Worm (Caenorhabditis elegans) whole organism, L2 larva: ENCODE measurements around the gene nhr-120.

ENCODE experiments used
- C34F6.9 ChIP-seq: fragments of 150-350 bp; optimal IDR thresholded peaks from 2 replicates; lab custom pipeline; 2014; ENCODE audit warnings: missing biosample characterization, missing genetic modification characterization
- F13H6.1 ChIP-seq: sonication (generic microtip); optimal IDR thresholded peaks from 2 replicates; lab custom pipeline; 2016; ENCODE audit warnings: missing genetic modification characterization, missing compliant biosample characterization
- R02D3.7 ChIP-seq: fragments of 150-350 bp; optimal IDR thresholded peaks from 2 replicates; lab custom pipeline; 2014; ENCODE audit warnings: missing biosample characterization, missing genetic modification characterization
- Y55F3AM.14 ChIP-seq: fragments of 200-800 bp; sonication (Bioruptor generic); optimal IDR thresholded peaks from 2 replicates; lab custom pipeline; 2018; ENCODE audit warnings: mild to moderate bottlenecking, missing genetic modification characterization, missing compliant biosample characterization
- ZK546.5 ChIP-seq: sonication (generic microtip); optimal IDR thresholded peaks from 2 replicates; lab custom pipeline; 2017; ENCODE audit warnings: missing biosample characterization, missing genetic modification characterization
- alr-1 ChIP-seq: fragments of 150-350 bp; optimal IDR thresholded peaks from 2 replicates; lab custom pipeline; 2014; ENCODE audit warnings: missing biosample characterization, missing genetic modification characterization
- aly-2 ChIP-seq: fragments of 150-350 bp; optimal IDR thresholded peaks from 2 replicates; lab custom pipeline; 2014; ENCODE audit warnings: missing biosample characterization, missing genetic modification characterization
- ama-1 ChIP-seq: fragments of 150-350 bp; optimal IDR thresholded peaks from 2 replicates; lab custom pipeline; 2018; ENCODE audit warnings: inconsistent platforms
- ceh-16 ChIP-seq: fragments of 150-350 bp; optimal IDR thresholded peaks from 2 replicates; lab custom pipeline; 2014; ENCODE audit warnings: missing biosample characterization, missing genetic modification characterization
- ceh-82 ChIP-seq: fragments of 150-350 bp; optimal IDR thresholded peaks from 2 replicates; lab custom pipeline; 2014; ENCODE audit warnings: missing biosample characterization, missing genetic modification characterization
- crh-2 ChIP-seq: sonication (generic microtip); optimal IDR thresholded peaks from 2 replicates; lab custom pipeline; 2017; ENCODE audit warnings: missing biosample characterization, missing genetic modification characterization
- dmd-4 ChIP-seq: sonication (generic microtip); optimal IDR thresholded peaks from 2 replicates; lab custom pipeline; 2017; ENCODE audit warnings: missing biosample characterization, missing genetic modification characterization
- egl-27 ChIP-seq: sonication (generic microtip); optimal IDR thresholded peaks from 3 replicates; lab custom pipeline; 2017; ENCODE audit warnings: missing biosample characterization, missing genetic modification reagents, missing genetic modification characterization
- elt-1 ChIP-seq: fragments of 150-350 bp; optimal IDR thresholded peaks from 2 replicates; lab custom pipeline; 2014; ENCODE audit warnings: missing biosample characterization, missing genetic modification characterization
- elt-3 ChIP-seq: sonication (generic microtip); optimal IDR thresholded peaks from 2 replicates; lab custom pipeline; 2017; ENCODE audit warnings: missing biosample characterization, missing genetic modification characterization
- fos-1 ChIP-seq: fragments of 150-350 bp; optimal IDR thresholded peaks from 2 replicates; lab custom pipeline; 2014; ENCODE audit warnings: missing biosample characterization, missing genetic modification characterization
- gmeb-1 ChIP-seq: fragments of 150-350 bp; optimal IDR thresholded peaks from 2 replicates; lab custom pipeline; 2014; ENCODE audit warnings: missing biosample characterization, missing genetic modification characterization
- lin-11 ChIP-seq: fragments of 150-350 bp; sonication (generic microtip); optimal IDR thresholded peaks from 2 replicates; lab custom pipeline; 2014; ENCODE audit warnings: missing biosample characterization, missing genetic modification characterization, inconsistent platforms, mixed read lengths
- lin-13 ChIP-seq: fragments of 150-350 bp; optimal IDR thresholded peaks from 2 replicates; lab custom pipeline; 2014; ENCODE audit warnings: missing biosample characterization, missing genetic modification reagents, missing genetic modification characterization
- lin-39 ChIP-seq: fragments of 150-350 bp; optimal IDR thresholded peaks from 2 replicates; lab custom pipeline; 2014; ENCODE audit warnings: missing biosample characterization, missing genetic modification reagents, missing genetic modification characterization
- lsy-2 ChIP-seq, 2 experiments: fragments of 150-350 bp in 1 of 2; sonication (generic microtip) in 1 of 2; optimal IDR thresholded peaks; 2 replicates each; lab custom pipeline; 2014 to 2017; ENCODE audit warnings: missing biosample characterization in 2 of 2, missing genetic modification characterization in 2 of 2
- mab-5 ChIP-seq: fragments of 150-350 bp; optimal IDR thresholded peaks from 2 replicates; lab custom pipeline; 2014; ENCODE audit warnings: missing biosample characterization, missing genetic modification characterization
- mbf-1 ChIP-seq: sonication (generic microtip); optimal IDR thresholded peaks from 2 replicates; lab custom pipeline; 2017; ENCODE audit warnings: missing biosample characterization, missing genetic modification characterization
- mdl-1 ChIP-seq, 2 experiments: fragments of 150-350 bp in 1 of 2; sonication (generic microtip) in 1 of 2; optimal IDR thresholded peaks; 2 replicates each; lab custom pipeline; 2017; ENCODE audit warnings: missing biosample characterization in 2 of 2, missing genetic modification characterization in 2 of 2
- nhr-11 ChIP-seq: fragments of 150-350 bp; optimal IDR thresholded peaks from 2 replicates; lab custom pipeline; 2014; ENCODE audit warnings: missing biosample characterization, missing genetic modification characterization
- nhr-12 ChIP-seq: fragments of 150-350 bp; optimal IDR thresholded peaks from 2 replicates; lab custom pipeline; 2014; ENCODE audit warnings: missing biosample characterization, missing genetic modification characterization
- nhr-129 ChIP-seq: fragments of 150-350 bp; optimal IDR thresholded peaks from 2 replicates; lab custom pipeline; 2014; ENCODE audit warnings: missing biosample characterization, missing genetic modification characterization
- nhr-21 ChIP-seq: fragments of 150-350 bp; optimal IDR thresholded peaks from 2 replicates; lab custom pipeline; 2014; ENCODE audit warnings: missing biosample characterization, missing genetic modification characterization
- nhr-23 ChIP-seq: fragments of 150-350 bp; optimal IDR thresholded peaks from 2 replicates; lab custom pipeline; 2014; ENCODE audit warnings: missing biosample characterization, missing genetic modification reagents, missing genetic modification characterization
- nhr-237 ChIP-seq: fragments of 150-350 bp; optimal IDR thresholded peaks from 2 replicates; lab custom pipeline; 2014; ENCODE audit warnings: missing biosample characterization, missing genetic modification characterization
- nhr-25 ChIP-seq: fragments of 150-350 bp; sonication (generic microtip); optimal IDR thresholded peaks from 3 replicates; lab custom pipeline; 2014; ENCODE audit warnings: missing biosample characterization, missing genetic modification characterization
- nhr-6 ChIP-seq: fragments of 150-350 bp; optimal IDR thresholded peaks from 2 replicates; lab custom pipeline; 2014; ENCODE audit warnings: missing biosample characterization, missing genetic modification characterization
- nhr-77 ChIP-seq: fragments of 150-350 bp; optimal IDR thresholded peaks from 2 replicates; lab custom pipeline; 2014; ENCODE audit warnings: missing biosample characterization, missing genetic modification characterization
- peb-1 ChIP-seq: fragments of 150-350 bp; optimal IDR thresholded peaks from 2 replicates; lab custom pipeline; 2014; ENCODE audit warnings: missing biosample characterization, missing genetic modification characterization
- sem-4 ChIP-seq: fragments of 150-350 bp; optimal IDR thresholded peaks from 2 replicates; lab custom pipeline; 2014; ENCODE audit warnings: missing biosample characterization, missing genetic modification reagents, missing genetic modification characterization
- skn-1 ChIP-seq: sonication (generic microtip); optimal IDR thresholded peaks from 2 replicates; lab custom pipeline; 2017; ENCODE audit warnings: missing biosample characterization, missing genetic modification characterization
- sma-3 ChIP-seq: sonication (generic microtip); optimal IDR thresholded peaks from 2 replicates; lab custom pipeline; 2016; ENCODE audit warnings: missing genetic modification reagents, missing genetic modification characterization, missing compliant biosample characterization
- sma-9 ChIP-seq, 2 experiments: fragments of 150-350 bp in 1 of 2; sonication (generic microtip) in 1 of 2; optimal IDR thresholded peaks; 2 replicates each; lab custom pipeline; 2014 to 2016; ENCODE audit warnings: missing genetic modification characterization in 2 of 2, mild to moderate bottlenecking in 1 of 2, missing biosample characterization in 1 of 2, missing compliant biosample characterization in 1 of 2, missing genetic modification reagents in 1 of 2, moderate library complexity in 1 of 2
- snpc-4 ChIP-seq: fragments of 150-350 bp; optimal IDR thresholded peaks from 2 replicates; lab custom pipeline; 2014; ENCODE audit warnings: missing biosample characterization, missing genetic modification characterization
- unc-39 ChIP-seq: fragments of 150-350 bp; optimal IDR thresholded peaks from 2 replicates; lab custom pipeline; 2014; ENCODE audit warnings: missing biosample characterization, missing genetic modification characterization
- unc-55 ChIP-seq: fragments of 150-350 bp; sonication (generic microtip); optimal IDR thresholded peaks from 3 replicates; lab custom pipeline; 2014; ENCODE audit warnings: missing biosample characterization, missing genetic modification reagents, missing genetic modification characterization
- unc-62 ChIP-seq: fragments of 150-350 bp; optimal IDR thresholded peaks from 2 replicates; lab custom pipeline; 2014; ENCODE audit warnings: missing biosample characterization, missing genetic modification reagents, missing genetic modification characterization
- zag-1 ChIP-seq: fragments of 150-350 bp; optimal IDR thresholded peaks from 2 replicates; lab custom pipeline; 2014; ENCODE audit warnings: missing biosample characterization, missing genetic modification characterization
- ztf-1 ChIP-seq: fragments of 200-800 bp; sonication (Bioruptor generic); conservative IDR thresholded peaks from 2 replicates; pipeline ENCODE4 v1.3.6; 2022; ENCODE audit warnings: missing genetic modification characterization, missing compliant biosample characterization
- ztf-11 ChIP-seq: sonication (generic microtip); optimal IDR thresholded peaks from 2 replicates; lab custom pipeline; 2017; ENCODE audit warnings: missing biosample characterization, missing genetic modification characterization
- ztf-4 ChIP-seq: fragments of 150-350 bp; optimal IDR thresholded peaks from 2 replicates; lab custom pipeline; 2014; ENCODE audit warnings: missing biosample characterization, missing genetic modification characterization

nhr-120 gene

DNA sequence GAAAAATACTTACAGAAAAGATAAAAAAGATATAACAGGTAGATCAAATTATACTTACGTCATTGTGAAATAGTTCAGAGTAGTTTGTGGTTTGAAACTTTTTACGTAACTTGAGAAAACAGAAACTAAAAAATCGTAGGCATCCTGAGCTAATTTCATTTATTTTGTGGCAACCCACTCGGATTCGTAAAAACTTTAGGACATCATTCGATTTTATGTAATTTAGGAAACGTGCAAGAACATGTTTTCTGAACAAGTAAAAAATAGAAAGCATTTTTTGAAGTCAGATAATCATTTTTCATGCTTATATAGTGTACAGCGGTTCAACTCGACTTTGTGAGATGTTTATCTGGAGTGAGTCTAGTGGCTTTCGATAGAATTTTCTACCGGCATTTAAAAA lies 41.7 kb downstream of the nhr-120 start, which contains the start of gene hic-1:
Gene hic-1, minus strand, starts transcription at position 101 of the 400 bp plus-strand sequence.
- TF ChIP-seq fos-1 (tag; lab: Kevin White, UChicago): no peak
- no peak for TF ChIP-seq peb-1 (tag; lab: Kevin White, UChicago)
- no peak for TF ChIP-seq nhr-237 (tag; lab: Kevin White, UChicago)
- no peak for TF ChIP-seq ztf-4 (tag; lab: Kevin White, UChicago)
- no peak for TF ChIP-seq skn-1 (tag; lab: Kevin White, UChicago)
- TF ChIP-seq unc-39 (tag; lab: Kevin White, UChicago): no peak
- no peak for TF ChIP-seq elt-1 (tag; lab: Kevin White, UChicago)
- no peak for TF ChIP-seq Y55F3AM.14 (GFP tag; lab: Kevin White, UChicago)
- TF ChIP-seq sem-4 (tag; lab: Kevin White, UChicago): no peak
- no peak for TF ChIP-seq ama-1 (lab: Kevin White, UChicago)
- no peak for TF ChIP-seq snpc-4
- no peak for TF ChIP-seq egl-27 (tag; lab: Kevin White, UChicago)
- no peak for TF ChIP-seq ceh-82
- TF ChIP-seq aly-2 (tag; lab: Kevin White, UChicago): no peak
- no peak for TF ChIP-seq R02D3.7 (tag; lab: Kevin White, UChicago)
- no peak for TF ChIP-seq ztf-1 (GFP tag; lab: Robert Waterston, UW)
- TF ChIP-seq mdl-1 (tag; optimal IDR thresholded peaks at IDR 0.05; lab: Kevin White, UChicago): no peak
- no peak for TF ChIP-seq nhr-77

- TF ChIP-seq skn-1 (tag; lab: Kevin White, UChicago): no peak
- no peak for TF ChIP-seq mbf-1
- TF ChIP-seq lsy-2 (tag; optimal IDR thresholded peaks at IDR 0.05; lab: Kevin White, UChicago): peak in 1 of 2 experiments; percentile 16
- no peak for TF ChIP-seq lin-11
- TF ChIP-seq ZK546.5 (tag; lab: Kevin White, UChicago): no peak
- no peak for TF ChIP-seq C34F6.9 (tag; lab: Kevin White, UChicago)
- TF ChIP-seq lin-13 (GFP tag; lab: Kevin White, UChicago): no peak
- TF ChIP-seq crh-2 (tag; lab: Kevin White, UChicago): no peak
- no peak for TF ChIP-seq fos-1 (tag; lab: Kevin White, UChicago)
- TF ChIP-seq zag-1 (tag; lab: Kevin White, UChicago): no peak
- no peak for TF ChIP-seq alr-1 (tag; lab: Kevin White, UChicago)
- TF ChIP-seq elt-3 (tag; lab: Kevin White, UChicago): no peak
- no peak for TF ChIP-seq F13H6.1
- peak; percentile 6 for TF ChIP-seq sma-9 (GFP tag; optimal IDR thresholded peaks at IDR 0.05; lab: Kevin White, UChicago)
- TF ChIP-seq sma-9 (tag; optimal IDR thresholded peaks at IDR 0.05; lab: Kevin White, UChicago): no peak
- no peak for TF ChIP-seq ceh-82
- TF ChIP-seq gmeb-1 (tag; lab: Kevin White, UChicago): no peak
- peak; percentile 55 for TF ChIP-seq nhr-129 (tag; lab: Kevin White, UChicago)
Observed at ce11 chrX:6597089-6597488, 43.3 kb downstream of the nhr-120 start, which contains the start of gene ttr-6. Gene ttr-6 (minus strand): TSS chrX:6597121.

DNA sequence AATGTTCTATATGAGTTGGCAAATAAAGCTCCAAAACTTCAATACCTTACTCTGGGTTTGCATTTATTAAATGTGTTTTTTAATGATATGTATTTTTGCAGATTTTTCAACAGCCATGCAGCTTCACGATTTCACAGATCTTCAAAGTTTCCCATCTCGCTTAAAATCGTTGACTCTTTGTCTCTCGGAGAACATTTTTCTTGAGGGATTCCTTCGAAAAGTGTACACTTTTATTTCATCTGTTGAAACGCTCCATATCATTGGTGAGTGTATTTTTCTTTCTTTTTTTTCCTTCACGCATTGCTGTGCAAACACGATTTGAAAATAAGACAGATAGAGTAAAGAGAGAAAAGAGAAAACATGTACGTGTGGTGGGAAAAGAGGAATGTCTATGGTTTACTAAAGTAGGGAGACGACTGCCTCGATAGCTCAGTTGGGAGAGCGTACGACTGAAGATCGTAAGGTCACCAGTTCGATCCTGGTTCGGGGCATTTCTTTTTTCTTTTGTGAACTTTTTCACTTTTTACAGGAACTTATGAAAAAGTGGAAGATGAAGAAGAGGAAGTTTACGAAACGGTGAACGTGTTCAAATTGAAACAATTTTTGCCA lies 47.1 kb downstream of the nhr-120 start:
- peak; percentile 81 for TF ChIP-seq F13H6.1
- TF ChIP-seq C34F6.9 (tag; lab: Kevin White, UChicago): peak; percentile 29
- TF ChIP-seq sem-4 (tag; lab: Kevin White, UChicago): no peak
- TF ChIP-seq nhr-237 (tag; lab: Kevin White, UChicago): no peak
- peak; percentile 53 for TF ChIP-seq nhr-21 (tag; lab: Kevin White, UChicago)
- TF ChIP-seq Y55F3AM.14 (GFP tag; lab: Kevin White, UChicago): no peak
- peak; percentile 81 for TF ChIP-seq unc-55
- no peak for TF ChIP-seq ama-1 (lab: Kevin White, UChicago)
- peak; percentile 15 for TF ChIP-seq nhr-11 (tag; lab: Kevin White, UChicago)
- TF ChIP-seq fos-1 (tag; lab: Kevin White, UChicago): peak; percentile 46
- no peak for TF ChIP-seq sma-3 (GFP tag; lab: Kevin White, UChicago)
- TF ChIP-seq skn-1 (tag; lab: Kevin White, UChicago): peak; percentile 44
- TF ChIP-seq unc-62 (GFP tag; lab: Kevin White, UChicago): no peak
- TF ChIP-seq ztf-11 (tag; lab: Kevin White, UChicago): no peak
- TF ChIP-seq zag-1 (tag; lab: Kevin White, UChicago): no peak
- peak; percentile 61 for TF ChIP-seq lin-13 (GFP tag; lab: Kevin White, UChicago)
- TF ChIP-seq elt-1 (tag; lab: Kevin White, UChicago): no peak
- peak; percentile 63 for TF ChIP-seq crh-2 (tag; lab: Kevin White, UChicago)
- no peak for TF ChIP-seq nhr-77
- peak; percentile 83 for TF ChIP-seq sma-9 (GFP tag; optimal IDR thresholded peaks at IDR 0.05; lab: Kevin White, UChicago)
- TF ChIP-seq sma-9 (tag; optimal IDR thresholded peaks at IDR 0.05; lab: Kevin White, UChicago): no peak
- TF ChIP-seq nhr-12 (tag; lab: Kevin White, UChicago): no peak
- no peak for TF ChIP-seq dmd-4
- TF ChIP-seq elt-3 (tag; lab: Kevin White, UChicago): no peak
- TF ChIP-seq lsy-2 (tag; optimal IDR thresholded peaks at IDR 0.05; lab: Kevin White, UChicago): peak; percentile 35 to 70
- no peak for TF ChIP-seq ztf-1 (GFP tag; lab: Robert Waterston, UW)
- no peak for TF ChIP-seq lin-39 (tag; lab: Kevin White, UChicago)
- no peak for TF ChIP-seq nhr-23 (tag; lab: Kevin White, UChicago)
- no peak for TF ChIP-seq R02D3.7 (tag; lab: Kevin White, UChicago)
- peak in 1 of 2 experiments; percentile 1 for TF ChIP-seq mdl-1 (tag; optimal IDR thresholded peaks at IDR 0.05; lab: Kevin White, UChicago)
- TF ChIP-seq ceh-16: no peak
- no peak for TF ChIP-seq peb-1 (tag; lab: Kevin White, UChicago)
- peak; percentile 25 for TF ChIP-seq nhr-6 (tag; lab: Kevin White, UChicago)
- TF ChIP-seq lin-11: no peak
- no peak for TF ChIP-seq nhr-25 (tag; lab: Kevin White, UChicago)
- peak; percentile 29 for TF ChIP-seq mab-5 (tag; lab: Kevin White, UChicago)
- TF ChIP-seq ceh-82: no peak
